Worm (Caenorhabditis elegans) whole organism, midembryonic: Measurements from ENCODE around the gene cbp-2.

ENCODE experiments used
- cog-1 ChIP-seq: sonication (generic microtip); optimal IDR thresholded peaks from 2 replicates; lab custom pipeline; 2016; ENCODE audit warnings: missing genetic modification characterization, missing compliant biosample characterization
- flt-1 ChIP-seq: fragments of 200-800 bp; sonication (Bioruptor generic); IDR thresholded peaks from 2 replicates; pipeline ENCODE4 v1.3.6; 2022; ENCODE audit warnings: missing genetic modification characterization, missing compliant biosample characterization
- klf-2 ChIP-seq: fragments of 200-800 bp; sonication (Bioruptor generic); conservative IDR thresholded peaks from 2 replicates; pipeline ENCODE4 v1.3.6; 2022; ENCODE audit warnings: missing genetic modification reagents, missing genetic modification characterization, missing compliant biosample characterization
- med-1 ChIP-seq: sonication (generic microtip); optimal IDR thresholded peaks from 2 replicates; lab custom pipeline; 2017; ENCODE audit warnings: missing genetic modification characterization, mild to moderate bottlenecking, missing compliant biosample characterization, antibody characterized with exemption, missing genetic modification reagents; ENCODE audit not compliant: insufficient read depth

ce11 chrIII:9926650-9927049, 3.7 kb downstream of the cbp-2 start, which contains the start of gene ttr-3:
- TF ChIP-seq klf-2 (no peak), cog-1 (tag; lab: Kevin White, UChicago) (no peak), med-1 (GFP tag; lab: Kevin White, UChicago) (no peak), flt-1 (GFP tag; lab: Robert Waterston, UW) (no peak)
